Fruit fly (Drosophila melanogaster) whole organism, pupa: ENCODE results near the gene Uch.
A peak's percentile ranks its signal among the peaks of the same experiment; 100 is the strongest.

ENCODE experiments used
- CG10348 ChIP-seq: fragments of 200-800 bp; sonication (Bioruptor generic); IDR thresholded peaks from 2 replicates; pipeline ENCODE4 v1.3.6; 2022; ENCODE audit warnings: missing biosample characterization, missing genetic modification characterization
- CG12605 ChIP-seq: fragments of 200-800 bp; sonication (Bioruptor generic); IDR thresholded peaks from 2 replicates; pipeline ENCODE4 v1.3.6; 2022; ENCODE audit warnings: missing biosample characterization, missing genetic modification characterization
- CG13204 ChIP-seq: fragments of 200-800 bp; sonication (Bioruptor generic); optimal IDR thresholded peaks from 2 replicates; lab custom pipeline; 2018; ENCODE audit warnings: missing biosample characterization, mild to moderate bottlenecking, missing genetic modification characterization, moderate library complexity
- CG14655 ChIP-seq: fragments of 200-800 bp; sonication (Bioruptor generic); optimal IDR thresholded peaks from 3 replicates; lab custom pipeline; 2017; ENCODE audit warnings: mild to moderate bottlenecking, missing biosample characterization, missing genetic modification reagents, missing genetic modification characterization
- CG15710 ChIP-seq: fragments of 200-800 bp; sonication (Bioruptor generic); optimal IDR thresholded peaks from 2 replicates; lab custom pipeline; 2018; ENCODE audit warnings: missing biosample characterization, mild to moderate bottlenecking, missing genetic modification characterization, moderate library complexity
- CG17806 ChIP-seq: fragments of 200-800 bp; sonication (Bioruptor generic); optimal IDR thresholded peaks from 2 replicates; lab custom pipeline; 2018; ENCODE audit warnings: missing biosample characterization, mild to moderate bottlenecking, missing genetic modification characterization, moderate library complexity
- CG32121 ChIP-seq: fragments of 200-800 bp; sonication (Bioruptor generic); IDR thresholded peaks from 2 replicates; pipeline ENCODE4 v1.3.6; 2022; ENCODE audit warnings: missing biosample characterization, missing genetic modification characterization
- CG34367 ChIP-seq: fragments of 200-800 bp; sonication (Bioruptor generic); optimal IDR thresholded peaks from 2 replicates; lab custom pipeline; 2018; ENCODE audit warnings: missing biosample characterization, mild to moderate bottlenecking, missing genetic modification characterization
- CG4496 ChIP-seq: fragments of 200-800 bp; sonication (Bioruptor generic); IDR thresholded peaks from 3 replicates; pipeline ENCODE4 v1.3.6; 2022; ENCODE audit warnings: missing biosample characterization, missing genetic modification characterization
- CG8159 ChIP-seq: fragments of 200-800 bp; sonication (Bioruptor generic); optimal IDR thresholded peaks from 3 replicates; lab custom pipeline; 2018; ENCODE audit warnings: missing biosample characterization, mild to moderate bottlenecking, missing genetic modification characterization, moderate library complexity
- CG8301 ChIP-seq: fragments of 200-800 bp; sonication (Bioruptor generic); optimal IDR thresholded peaks from 2 replicates; lab custom pipeline; 2018; ENCODE audit warnings: missing biosample characterization, mild to moderate bottlenecking, missing genetic modification characterization
- CG9948 ChIP-seq: fragments of 200-800 bp; sonication (Bioruptor generic); optimal IDR thresholded peaks from 2 replicates; lab custom pipeline; 2018; ENCODE audit warnings: missing biosample characterization, mild to moderate bottlenecking, missing genetic modification characterization, moderate library complexity
- D1 ChIP-seq: fragments of 200-800 bp; sonication (Bioruptor generic); optimal IDR thresholded peaks from 2 replicates; lab custom pipeline; 2018; ENCODE audit warnings: missing biosample characterization, mild to moderate bottlenecking, missing genetic modification characterization, moderate library complexity
- EcR ChIP-seq: fragments of 200-800 bp; sonication (Bioruptor generic); optimal IDR thresholded peaks from 3 replicates; lab custom pipeline; 2019; ENCODE audit warnings: missing biosample characterization, missing genetic modification characterization, mild to moderate bottlenecking, moderate library complexity, missing genetic modification reagents
- Ets98B ChIP-seq: fragments of 200-800 bp; sonication (Bioruptor generic); IDR thresholded peaks from 2 replicates; pipeline ENCODE4 v1.3.6; 2022; ENCODE audit warnings: missing biosample characterization, missing genetic modification characterization
- Pif1A ChIP-seq: fragments of 200-800 bp; sonication (Bioruptor generic); optimal IDR thresholded peaks from 3 replicates; lab custom pipeline; 2016; ENCODE audit warnings: missing biosample characterization, missing genetic modification characterization
- Pif1B ChIP-seq: fragments of 200-800 bp; sonication (Bioruptor generic); optimal IDR thresholded peaks from 3 replicates; lab custom pipeline; 2016; ENCODE audit warnings: missing biosample characterization, missing genetic modification characterization
- Snoo ChIP-seq: fragments of 200-800 bp; sonication (Bioruptor generic); optimal IDR thresholded peaks from 3 replicates; lab custom pipeline; 2017; ENCODE audit warnings: missing biosample characterization, mild to moderate bottlenecking, missing genetic modification characterization, inconsistent platforms
- fd96Ca ChIP-seq: fragments of 200-800 bp; sonication (Bioruptor generic); IDR thresholded peaks from 3 replicates; pipeline ENCODE4 v1.3.6; 2022; ENCODE audit warnings: missing biosample characterization, missing genetic modification characterization
- gl ChIP-seq: fragments of 200-800 bp; sonication (Bioruptor generic); optimal IDR thresholded peaks from 2 replicates; lab custom pipeline; 2018; ENCODE audit warnings: missing biosample characterization, mild to moderate bottlenecking, missing genetic modification characterization
- rn ChIP-seq: fragments of 200-800 bp; sonication (Bioruptor generic); IDR thresholded peaks from 2 replicates; pipeline ENCODE4 v1.3.6; 2022; ENCODE audit warnings: missing biosample characterization, missing genetic modification characterization

Uch gene

DNA sequence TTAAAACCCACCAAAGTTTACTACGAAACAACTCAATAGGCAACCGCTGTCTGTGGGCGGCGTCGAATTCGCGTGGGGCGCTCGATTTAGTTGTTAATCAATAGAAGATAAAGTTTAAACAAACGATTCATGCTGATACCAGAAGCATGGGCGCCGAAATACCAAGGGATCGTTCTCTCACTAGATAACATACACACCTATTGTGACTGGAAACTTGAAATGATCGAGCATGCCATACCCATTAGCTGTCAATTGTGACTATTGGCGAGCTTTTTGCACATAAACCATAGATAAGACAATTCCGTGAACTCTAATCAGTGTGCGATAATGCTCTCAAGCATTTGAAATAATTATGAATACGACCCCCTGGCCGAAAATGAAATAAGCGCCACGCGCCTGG, 34.6 kb downstream of the Uch start:
- TF ChIP-seq CG32121 (GFP tag; lab: Robert Waterston, UW) = no peak
- 0 out of 3 replicates have a peak, but pooled peaks have one; percentile 5 for TF ChIP-seq fd96Ca (GFP tag; lab: Robert Waterston, UW)

DNA sequence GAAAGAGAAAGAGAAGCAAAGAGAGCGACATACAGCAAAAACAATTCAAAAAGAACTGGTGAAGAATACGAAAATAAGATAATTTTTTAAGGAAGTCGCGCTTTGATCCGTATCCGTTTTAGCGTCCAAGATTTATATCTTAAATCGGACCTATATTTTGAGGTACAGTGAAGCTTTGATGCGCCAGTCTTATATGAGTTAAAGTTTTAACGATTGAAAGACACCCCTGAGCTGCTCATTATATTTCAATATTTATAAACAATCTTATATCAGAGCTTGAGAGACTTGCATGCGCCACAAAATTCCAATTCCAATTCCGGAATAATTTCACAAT, 35.2 kb downstream of the Uch start:
- TF ChIP-seq CG8301 (tag; lab: Kevin White, UChicago) = no peak
- 0 out of 2 replicates have a peak, but pooled peaks have one; percentile 23 for TF ChIP-seq CG12605 (GFP tag; lab: Robert Waterston, UW)
- TF ChIP-seq CG32121 (GFP tag; lab: Robert Waterston, UW) = no peak
- peak; percentile 19 for TF ChIP-seq Ets98B (GFP tag; lab: Robert Waterston, UW)
- peak; percentile 49 for TF ChIP-seq CG4496

DNA sequence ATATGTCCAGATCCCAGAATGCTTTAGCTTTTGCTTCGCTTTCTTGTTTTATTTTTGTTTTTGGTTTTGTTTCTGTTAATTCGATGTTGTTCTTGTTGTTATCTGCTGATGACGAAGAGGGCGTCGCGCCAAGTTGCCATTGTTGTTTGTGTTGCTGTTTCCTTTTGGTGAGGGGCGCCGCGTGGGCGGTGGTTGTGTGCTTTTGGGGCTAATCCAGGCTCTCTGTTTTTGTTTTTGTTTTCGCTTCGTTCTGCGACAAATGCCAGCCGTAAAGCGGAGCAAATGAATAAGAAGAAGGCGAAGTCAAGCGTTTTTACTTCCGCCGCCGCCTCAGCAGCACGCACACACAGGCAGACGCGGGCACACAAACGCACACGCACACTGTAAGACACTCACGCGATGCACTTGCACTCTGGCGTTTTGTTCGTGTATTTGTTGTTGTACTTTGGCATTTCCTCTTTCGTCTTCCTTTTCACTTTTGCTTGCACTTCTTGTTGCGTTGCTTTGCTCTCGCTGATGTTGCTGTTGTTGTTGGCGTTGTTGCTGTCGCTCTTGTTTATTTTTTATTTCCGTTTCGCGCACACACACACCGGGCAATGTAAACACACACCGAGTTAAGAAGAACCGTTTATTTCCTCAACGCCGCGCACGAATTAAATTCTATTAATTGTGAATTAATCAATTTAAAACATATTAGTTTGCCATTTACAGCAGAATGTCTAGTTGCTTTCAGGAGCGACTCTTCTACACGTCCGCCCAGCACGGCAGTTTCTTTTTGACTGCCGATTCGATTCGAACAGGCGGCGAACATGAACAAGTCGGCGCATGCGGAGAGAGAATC, 35.8 kb downstream of the Uch start, which contains the start of gene aop:
TSS of gene aop (minus strand) at position 786 of the 841 bp plus-strand sequence.
- TF ChIP-seq D1 = no peak
- peak; percentile 44 for TF ChIP-seq Pif1B (GFP tag; lab: Kevin White, UChicago)
- peak; percentile 22 for TF ChIP-seq gl (tag; lab: Kevin White, UChicago)
- peak; percentile 42 for TF ChIP-seq CG34367 (tag; lab: Kevin White, UChicago)
- no peak for TF ChIP-seq CG15710 (tag; lab: Kevin White, UChicago)
- peak; percentile 24 for TF ChIP-seq CG8159 (tag; lab: Kevin White, UChicago)
- TF ChIP-seq CG14655 (GFP tag; lab: Kevin White, UChicago) = peak; percentile 30
- 0 out of 3 replicates have a peak, but pooled peaks have one; percentile 23 for TF ChIP-seq CG4496
- peak; percentile 38 for TF ChIP-seq Pif1A (GFP tag; lab: Kevin White, UChicago)
- 0 out of 2 replicates have a peak, but pooled peaks have one; percentile 36 for TF ChIP-seq rn (GFP tag; lab: Robert Waterston, UW)
- peak; percentile 30 for TF ChIP-seq Snoo (tag; lab: Kevin White, UChicago)
- peak; percentile 77 for TF ChIP-seq EcR
- TF ChIP-seq CG10348 (GFP tag; lab: Robert Waterston, UW) = no peak
- no peak for TF ChIP-seq Ets98B (GFP tag; lab: Robert Waterston, UW)
- no peak for TF ChIP-seq CG12605 (GFP tag; lab: Robert Waterston, UW)
- no peak; the same call in 2 of the 3 replicates for TF ChIP-seq fd96Ca (GFP tag; lab: Robert Waterston, UW)
- TF ChIP-seq CG13204 (GFP tag; lab: Kevin White, UChicago) = peak; percentile 57
- TF ChIP-seq CG9948 = peak; percentile 5
- TF ChIP-seq CG32121 (GFP tag; lab: Robert Waterston, UW) = no peak
- TF ChIP-seq CG8301 (tag; lab: Kevin White, UChicago) = peak; percentile 10
- no peak for TF ChIP-seq CG17806 (tag; lab: Kevin White, UChicago)

DNA sequence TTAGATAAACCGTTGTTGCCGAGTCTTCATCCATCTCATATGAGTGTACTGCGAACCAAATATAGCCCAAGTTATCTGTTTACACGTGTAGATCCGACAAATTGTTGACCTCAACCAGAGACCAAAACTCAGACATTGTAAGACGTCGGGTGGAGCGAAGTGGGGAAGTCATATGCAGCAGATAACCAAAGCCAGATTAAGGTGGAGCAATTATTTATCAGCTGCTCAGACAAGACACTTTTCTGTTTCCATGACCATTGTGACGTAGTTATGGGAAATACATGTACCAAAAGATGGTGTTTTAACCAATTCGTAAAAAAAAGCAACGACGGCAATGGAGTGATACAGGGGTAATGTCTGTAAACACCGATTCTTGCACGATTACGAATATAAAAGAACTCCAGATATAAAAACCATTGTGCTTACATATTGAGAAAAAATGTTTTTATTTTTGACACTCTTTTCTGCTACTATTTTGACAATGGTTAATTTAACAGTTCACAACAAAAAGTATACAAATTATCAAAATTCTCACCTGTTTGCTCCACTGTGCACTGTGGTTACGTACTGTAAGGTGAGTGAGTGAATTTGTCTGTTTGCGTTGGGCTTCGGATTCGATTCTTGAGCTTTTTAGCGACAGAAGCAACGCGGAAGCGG, 36.6 kb downstream of the Uch start:
- TF ChIP-seq CG4496 (peak; percentile 69; the same call in 2 of the 3 replicates), Pif1B (GFP tag; lab: Kevin White, UChicago) (peak; percentile 64), CG15710 (tag; lab: Kevin White, UChicago) (peak; percentile 45), CG14655 (GFP tag; lab: Kevin White, UChicago) (peak; percentile 58), EcR (no peak), gl (tag; lab: Kevin White, UChicago) (no peak), CG9948 (peak; percentile 42), CG8301 (tag; lab: Kevin White, UChicago) (peak; percentile 50), Pif1A (GFP tag; lab: Kevin White, UChicago) (peak; percentile 68), CG34367 (tag; lab: Kevin White, UChicago) (peak; percentile 41), fd96Ca (GFP tag; lab: Robert Waterston, UW) (no peak), rn (GFP tag; lab: Robert Waterston, UW) (peak; percentile 33; the same call in 1 of the 2 replicates), Snoo (tag; lab: Kevin White, UChicago) (peak; percentile 75), Ets98B (GFP tag; lab: Robert Waterston, UW) (no peak), CG12605 (GFP tag; lab: Robert Waterston, UW) (no peak), CG10348 (GFP tag; lab: Robert Waterston, UW) (no peak), D1 (no peak), CG17806 (tag; lab: Kevin White, UChicago) (peak; percentile 41), CG13204 (GFP tag; lab: Kevin White, UChicago) (no peak), CG32121 (GFP tag; lab: Robert Waterston, UW) (no peak), CG8159 (tag; lab: Kevin White, UChicago) (peak; percentile 66)

DNA sequence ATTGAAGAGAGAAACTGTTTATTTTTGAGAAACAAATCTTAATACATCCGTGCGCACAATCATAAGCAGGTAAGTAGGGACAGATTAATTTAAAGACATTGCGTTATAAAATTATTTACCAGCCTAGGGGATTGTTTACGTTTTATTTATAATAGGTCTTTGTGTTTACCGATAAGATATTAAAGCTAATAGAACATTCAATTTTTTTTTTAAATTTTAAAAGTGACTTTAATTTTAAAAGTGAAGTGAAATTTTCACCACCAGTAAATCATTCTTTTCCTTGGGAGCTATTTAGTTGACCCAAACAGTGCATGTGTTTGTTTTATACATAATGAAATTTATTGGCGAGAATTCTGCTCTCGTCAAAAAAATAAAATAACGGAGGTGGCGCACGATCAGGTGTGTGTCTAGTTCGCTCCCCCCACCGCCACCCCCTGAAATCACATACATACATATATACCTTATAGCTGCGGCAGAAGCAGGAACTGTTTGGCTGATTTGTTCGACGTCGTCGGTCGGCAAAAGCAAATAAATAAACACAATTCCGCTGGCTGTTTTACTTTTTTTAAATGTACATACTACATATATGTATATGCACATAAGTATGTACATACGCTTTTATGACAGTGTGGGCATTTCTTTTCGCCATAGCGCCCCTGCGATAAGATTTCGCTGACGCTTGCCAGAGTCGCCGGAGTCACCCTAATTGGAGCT, 37.9 kb downstream of the Uch start:
- peak; percentile 46 for TF ChIP-seq CG8301 (tag; lab: Kevin White, UChicago)
- peak; percentile 44; the same call in 2 of the 3 replicates for TF ChIP-seq CG4496
- TF ChIP-seq CG17806 (tag; lab: Kevin White, UChicago) = peak; percentile 33
- peak; percentile 52 for TF ChIP-seq CG15710 (tag; lab: Kevin White, UChicago)
- peak; percentile 56 for TF ChIP-seq gl (tag; lab: Kevin White, UChicago)
- peak; percentile 73 for TF ChIP-seq CG8159 (tag; lab: Kevin White, UChicago)
- TF ChIP-seq CG14655 (GFP tag; lab: Kevin White, UChicago) = peak; percentile 63
- TF ChIP-seq CG13204 (GFP tag; lab: Kevin White, UChicago) = peak; percentile 60
- TF ChIP-seq CG10348 (GFP tag; lab: Robert Waterston, UW) = no peak
- TF ChIP-seq Snoo (tag; lab: Kevin White, UChicago) = peak; percentile 20
- TF ChIP-seq D1 = peak; percentile 49
- peak; percentile 46 for TF ChIP-seq CG9948
- peak; percentile 73 for TF ChIP-seq CG12605 (GFP tag; lab: Robert Waterston, UW)
- TF ChIP-seq EcR = no peak
- TF ChIP-seq Ets98B (GFP tag; lab: Robert Waterston, UW) = peak; percentile 23; the same call in 1 of the 2 replicates
- peak; percentile 17; the same call in 1 of the 3 replicates for TF ChIP-seq fd96Ca (GFP tag; lab: Robert Waterston, UW)
- TF ChIP-seq Pif1A (GFP tag; lab: Kevin White, UChicago) = peak; percentile 53
- no peak for TF ChIP-seq rn (GFP tag; lab: Robert Waterston, UW)
- peak; percentile 38 for TF ChIP-seq CG34367 (tag; lab: Kevin White, UChicago)
- TF ChIP-seq CG32121 (GFP tag; lab: Robert Waterston, UW) = peak; percentile 45
- TF ChIP-seq Pif1B (GFP tag; lab: Kevin White, UChicago) = peak; percentile 60
